Fruit fly (Drosophila melanogaster) whole organism, pupa: ENCODE data around the gene Sos.

Experiments
- CG10348 ChIP-seq: fragments of 200-800 bp; sonication (Bioruptor generic); IDR thresholded peaks from 2 replicates; pipeline ENCODE4 v1.3.6; 2022; ENCODE audit warnings: missing biosample characterization, missing genetic modification characterization
- CG12605 ChIP-seq: fragments of 200-800 bp; sonication (Bioruptor generic); IDR thresholded peaks from 2 replicates; pipeline ENCODE4 v1.3.6; 2022; ENCODE audit warnings: missing biosample characterization, missing genetic modification characterization
- CG13204 ChIP-seq: fragments of 200-800 bp; sonication (Bioruptor generic); optimal IDR thresholded peaks from 2 replicates; lab custom pipeline; 2018; ENCODE audit warnings: missing biosample characterization, mild to moderate bottlenecking, missing genetic modification characterization, moderate library complexity
- CG14655 ChIP-seq: fragments of 200-800 bp; sonication (Bioruptor generic); optimal IDR thresholded peaks from 3 replicates; lab custom pipeline; 2017; ENCODE audit warnings: mild to moderate bottlenecking, missing biosample characterization, missing genetic modification reagents, missing genetic modification characterization
- CG15710 ChIP-seq: fragments of 200-800 bp; sonication (Bioruptor generic); optimal IDR thresholded peaks from 2 replicates; lab custom pipeline; 2018; ENCODE audit warnings: missing biosample characterization, mild to moderate bottlenecking, missing genetic modification characterization, moderate library complexity
- CG17806 ChIP-seq: fragments of 200-800 bp; sonication (Bioruptor generic); optimal IDR thresholded peaks from 2 replicates; lab custom pipeline; 2018; ENCODE audit warnings: missing biosample characterization, mild to moderate bottlenecking, missing genetic modification characterization, moderate library complexity
- CG32121 ChIP-seq: fragments of 200-800 bp; sonication (Bioruptor generic); IDR thresholded peaks from 2 replicates; pipeline ENCODE4 v1.3.6; 2022; ENCODE audit warnings: missing biosample characterization, missing genetic modification characterization
- CG34367 ChIP-seq: fragments of 200-800 bp; sonication (Bioruptor generic); optimal IDR thresholded peaks from 2 replicates; lab custom pipeline; 2018; ENCODE audit warnings: missing biosample characterization, mild to moderate bottlenecking, missing genetic modification characterization
- CG4496 ChIP-seq: fragments of 200-800 bp; sonication (Bioruptor generic); IDR thresholded peaks from 3 replicates; pipeline ENCODE4 v1.3.6; 2022; ENCODE audit warnings: missing biosample characterization, missing genetic modification characterization
- CG8159 ChIP-seq: fragments of 200-800 bp; sonication (Bioruptor generic); optimal IDR thresholded peaks from 3 replicates; lab custom pipeline; 2018; ENCODE audit warnings: missing biosample characterization, mild to moderate bottlenecking, missing genetic modification characterization, moderate library complexity
- CG8301 ChIP-seq: fragments of 200-800 bp; sonication (Bioruptor generic); optimal IDR thresholded peaks from 2 replicates; lab custom pipeline; 2018; ENCODE audit warnings: missing biosample characterization, mild to moderate bottlenecking, missing genetic modification characterization
- CG9948 ChIP-seq: fragments of 200-800 bp; sonication (Bioruptor generic); optimal IDR thresholded peaks from 2 replicates; lab custom pipeline; 2018; ENCODE audit warnings: missing biosample characterization, mild to moderate bottlenecking, missing genetic modification characterization, moderate library complexity
- D1 ChIP-seq: fragments of 200-800 bp; sonication (Bioruptor generic); optimal IDR thresholded peaks from 2 replicates; lab custom pipeline; 2018; ENCODE audit warnings: missing biosample characterization, mild to moderate bottlenecking, missing genetic modification characterization, moderate library complexity
- EcR ChIP-seq: fragments of 200-800 bp; sonication (Bioruptor generic); optimal IDR thresholded peaks from 3 replicates; lab custom pipeline; 2019; ENCODE audit warnings: missing biosample characterization, missing genetic modification characterization, mild to moderate bottlenecking, moderate library complexity, missing genetic modification reagents
- Ets98B ChIP-seq: fragments of 200-800 bp; sonication (Bioruptor generic); IDR thresholded peaks from 2 replicates; pipeline ENCODE4 v1.3.6; 2022; ENCODE audit warnings: missing biosample characterization, missing genetic modification characterization
- Pif1A ChIP-seq: fragments of 200-800 bp; sonication (Bioruptor generic); optimal IDR thresholded peaks from 3 replicates; lab custom pipeline; 2016; ENCODE audit warnings: missing biosample characterization, missing genetic modification characterization
- Pif1B ChIP-seq: fragments of 200-800 bp; sonication (Bioruptor generic); optimal IDR thresholded peaks from 3 replicates; lab custom pipeline; 2016; ENCODE audit warnings: missing biosample characterization, missing genetic modification characterization
- Snoo ChIP-seq: fragments of 200-800 bp; sonication (Bioruptor generic); optimal IDR thresholded peaks from 3 replicates; lab custom pipeline; 2017; ENCODE audit warnings: missing biosample characterization, mild to moderate bottlenecking, missing genetic modification characterization, inconsistent platforms
- fd96Ca ChIP-seq: fragments of 200-800 bp; sonication (Bioruptor generic); IDR thresholded peaks from 3 replicates; pipeline ENCODE4 v1.3.6; 2022; ENCODE audit warnings: missing biosample characterization, missing genetic modification characterization
- gl ChIP-seq: fragments of 200-800 bp; sonication (Bioruptor generic); optimal IDR thresholded peaks from 2 replicates; lab custom pipeline; 2018; ENCODE audit warnings: missing biosample characterization, mild to moderate bottlenecking, missing genetic modification characterization
- rn ChIP-seq: fragments of 200-800 bp; sonication (Bioruptor generic); IDR thresholded peaks from 2 replicates; pipeline ENCODE4 v1.3.6; 2022; ENCODE audit warnings: missing biosample characterization, missing genetic modification characterization

Gene Sos

DNA sequence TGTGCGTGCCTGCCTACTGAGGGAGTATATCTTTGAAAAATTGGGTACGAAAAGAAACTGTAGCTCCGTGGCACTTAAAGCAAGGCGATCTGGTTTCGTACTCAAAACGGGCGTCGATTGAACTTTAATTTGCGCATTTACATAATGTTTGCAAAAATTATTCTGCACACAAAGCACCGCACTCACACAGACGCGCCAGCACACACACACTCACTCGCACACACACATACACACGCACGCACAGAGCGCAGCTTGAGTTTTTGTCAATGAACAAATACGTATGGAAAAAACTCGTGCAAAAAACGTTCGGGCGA is 33.9 kb upstream of the Sos start:
- TF ChIP-seq fd96Ca (GFP tag; lab: Robert Waterston, UW) (0 out of 3 replicates have a peak, but pooled peaks have one; percentile 27), CG17806 (tag; lab: Kevin White, UChicago) (no peak), CG12605 (GFP tag; lab: Robert Waterston, UW) (peak; percentile 54; the same call in 1 of the 2 replicates), EcR (GFP tag; lab: Kevin White, UChicago) (peak; percentile 38), CG9948 (no peak), Ets98B (peak; percentile 52)
- TF ChIP-seq, all 21 proteins: peak for 4

DNA sequence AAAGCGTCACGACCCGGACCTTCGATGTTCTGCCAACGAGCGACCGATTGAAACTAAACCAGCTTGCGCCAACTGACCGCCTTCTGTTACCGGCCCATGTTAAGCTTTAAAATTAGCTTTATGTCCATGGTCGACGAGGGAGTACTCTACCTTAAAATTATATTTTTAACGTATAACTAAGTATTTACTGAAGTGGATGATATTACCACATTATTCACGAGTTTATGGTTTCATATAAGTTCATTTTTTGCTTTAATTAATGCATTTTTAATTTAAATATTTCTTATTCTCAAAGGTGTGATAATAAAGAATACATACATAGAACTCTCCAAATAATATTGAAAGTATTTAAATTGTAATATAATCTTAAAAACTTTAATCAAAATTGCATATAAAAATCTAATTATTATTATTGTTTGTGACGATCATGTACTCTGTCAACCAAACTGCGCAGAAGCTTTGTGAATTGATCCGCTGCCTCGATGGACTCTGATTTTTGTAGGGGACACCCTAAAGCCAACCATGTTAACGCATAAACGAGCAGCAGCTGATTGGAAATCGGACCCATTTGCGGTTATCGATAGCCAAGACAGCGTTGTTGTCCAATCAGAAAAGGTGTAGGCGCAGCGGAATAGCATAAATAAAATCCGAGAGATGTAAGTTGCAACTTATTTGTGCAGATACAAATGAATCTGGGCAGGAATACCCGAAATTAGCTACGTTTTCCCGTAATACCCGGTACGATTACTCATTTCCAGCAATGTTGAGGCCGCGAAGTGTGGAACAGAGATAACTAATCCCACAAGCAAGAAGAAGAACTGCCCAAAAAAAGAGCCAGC is 33.3 kb upstream of the Sos start, which contains the start of the genes CG9008 and p38b:
Gene CG9008, minus strand, starts transcription at position 57 of the 839 bp plus-strand sequence.
Gene p38b, plus strand, starts transcription at position 581 of the 839 bp plus-strand sequence.
- TF ChIP-seq CG9948 = peak; percentile 84
- no peak for TF ChIP-seq gl (tag; lab: Kevin White, UChicago)
- TF ChIP-seq fd96Ca (GFP tag; lab: Robert Waterston, UW) = peak; percentile 49; the same call in 1 of the 3 replicates
- peak; percentile 81 for TF ChIP-seq CG8301
- TF ChIP-seq Snoo (tag; lab: Kevin White, UChicago) = peak; percentile 85
- peak; percentile 52 for TF ChIP-seq CG32121
- no peak for TF ChIP-seq CG10348 (GFP tag; lab: Robert Waterston, UW)
- TF ChIP-seq CG12605 (GFP tag; lab: Robert Waterston, UW) = no peak; the same call in none of the 2 replicates
- TF ChIP-seq D1 (tag; lab: Kevin White, UChicago) = no peak
- peak; percentile 71 for TF ChIP-seq Pif1B (GFP tag; lab: Kevin White, UChicago)
- TF ChIP-seq CG8159 (tag; lab: Kevin White, UChicago) = peak; percentile 92
- no peak for TF ChIP-seq CG13204 (GFP tag; lab: Kevin White, UChicago)
- TF ChIP-seq CG14655 (GFP tag; lab: Kevin White, UChicago) = no peak
- TF ChIP-seq rn (GFP tag; lab: Robert Waterston, UW) = peak; percentile 68
- TF ChIP-seq CG17806 (tag; lab: Kevin White, UChicago) = peak; percentile 79
- TF ChIP-seq CG15710 = peak; percentile 87
- peak; percentile 49; the same call in 1 of the 3 replicates for TF ChIP-seq CG4496 (GFP tag; lab: Robert Waterston, UW)
- TF ChIP-seq Pif1A (GFP tag; lab: Kevin White, UChicago) = no peak
- TF ChIP-seq Ets98B = peak; percentile 31
- peak; percentile 75 for TF ChIP-seq CG34367 (tag; lab: Kevin White, UChicago)
- no peak for TF ChIP-seq EcR (GFP tag; lab: Kevin White, UChicago)

DNA sequence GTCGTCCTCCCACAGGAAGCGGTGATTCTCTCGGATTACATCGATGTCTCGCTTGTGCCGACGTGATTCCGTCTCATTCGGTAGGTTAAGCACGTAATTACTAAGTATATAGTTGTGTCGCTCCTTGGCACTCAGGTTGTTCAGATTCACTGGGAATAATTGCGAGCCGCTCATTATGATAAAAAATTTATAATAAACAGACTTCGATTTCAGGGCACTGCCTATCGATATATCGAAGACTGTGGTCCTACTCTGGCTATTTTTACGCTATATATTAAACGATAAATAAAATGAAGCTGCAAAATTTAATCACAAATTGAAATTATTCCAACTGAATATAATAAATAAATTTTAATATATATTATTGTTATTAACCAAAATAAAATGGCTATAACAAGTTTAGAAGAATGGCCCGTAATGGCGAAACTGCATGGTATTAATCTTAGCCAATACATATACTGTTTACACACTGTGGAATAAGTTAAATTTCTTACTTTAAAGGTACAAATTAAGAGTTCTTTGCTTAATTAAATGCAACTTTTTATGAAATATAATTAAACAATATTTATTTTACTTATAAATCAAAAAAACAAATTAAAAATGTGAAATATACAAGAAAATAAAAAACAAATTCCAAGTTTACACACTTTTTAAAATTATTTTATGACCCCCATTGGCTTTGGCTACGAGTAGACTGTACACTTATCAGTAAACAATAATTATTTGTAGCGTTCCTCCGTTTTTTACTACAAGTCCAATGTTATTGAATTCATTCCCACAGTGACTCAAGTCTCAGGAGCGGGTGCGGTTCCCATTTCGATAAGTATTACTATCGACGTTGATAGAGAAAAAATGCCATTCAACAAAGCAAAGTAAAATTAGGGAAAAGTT is 30.1 kb upstream of the Sos start, which contains the start of gene Eato:
Gene Eato, plus strand, starts transcription at position 821 of the 891 bp plus-strand sequence.
- peak; percentile 22 for TF ChIP-seq Snoo (tag; lab: Kevin White, UChicago)
- peak; percentile 0 for TF ChIP-seq CG15710
- no peak for TF ChIP-seq CG9948
- no peak for TF ChIP-seq gl (tag; lab: Kevin White, UChicago)

DNA sequence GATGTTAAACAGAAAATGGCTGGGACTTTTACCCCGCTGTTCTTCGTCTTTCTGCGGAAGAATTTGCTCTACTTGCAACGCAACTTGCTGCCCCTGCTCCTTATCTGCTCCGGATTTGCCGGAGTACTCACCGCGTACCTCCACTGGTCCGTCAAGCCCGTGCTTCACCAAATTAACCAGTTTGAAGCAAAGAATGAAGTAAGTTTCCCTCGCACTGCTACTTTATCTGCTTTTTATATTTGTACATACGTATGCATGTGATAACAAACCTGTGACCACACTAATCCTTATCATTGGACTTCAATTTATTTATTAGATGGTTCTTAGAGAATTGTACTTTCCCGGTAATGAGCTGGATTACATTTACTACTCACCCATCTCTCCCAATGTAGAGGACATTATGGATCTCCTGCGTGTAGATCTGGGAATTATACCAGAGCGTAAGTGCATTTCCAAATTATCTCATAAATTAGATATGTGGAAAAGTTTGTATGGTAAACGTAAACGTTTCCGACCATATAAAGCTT is 29.4 kb upstream of the Sos start, which contains the start of gene CG16890:
Gene CG16890, minus strand, starts transcription at position 184 of the 527 bp plus-strand sequence.
- no peak for TF ChIP-seq CG8301
- TF ChIP-seq CG12605 (GFP tag; lab: Robert Waterston, UW) = no peak
- TF ChIP-seq fd96Ca (GFP tag; lab: Robert Waterston, UW) = no peak
- no peak for TF ChIP-seq Snoo (tag; lab: Kevin White, UChicago)
- TF ChIP-seq EcR (GFP tag; lab: Kevin White, UChicago) = no peak
- TF ChIP-seq Ets98B = no peak
- TF ChIP-seq CG34367 (tag; lab: Kevin White, UChicago) = no peak

DNA sequence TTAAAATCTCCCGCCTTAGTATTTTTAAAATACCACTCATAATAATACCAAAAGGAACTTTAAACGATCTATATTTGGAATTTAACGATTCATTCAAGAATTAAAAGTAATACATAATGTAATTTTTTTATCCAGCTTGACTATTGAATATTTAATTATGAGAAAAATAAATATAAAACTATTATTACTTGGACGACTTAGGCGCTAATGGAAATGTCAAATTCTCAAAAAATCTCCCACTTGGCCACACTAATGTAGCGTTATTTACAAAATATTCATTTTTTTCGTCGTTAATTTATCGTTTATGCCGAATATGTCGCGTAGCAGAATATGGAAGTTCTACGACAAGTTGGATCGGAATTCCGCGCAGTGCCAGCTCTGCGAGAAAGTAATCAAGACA is 22.9 kb upstream of the Sos start, which contains the start of gene CG16863:
Gene CG16863, plus strand, starts transcription at position 245 of the 400 bp plus-strand sequence.
- TF ChIP-seq CG13204 (GFP tag; lab: Kevin White, UChicago) (no peak), CG8159 (tag; lab: Kevin White, UChicago) (no peak), CG34367 (tag; lab: Kevin White, UChicago) (no peak), Pif1A (GFP tag; lab: Kevin White, UChicago) (no peak), CG10348 (GFP tag; lab: Robert Waterston, UW) (no peak)

DNA sequence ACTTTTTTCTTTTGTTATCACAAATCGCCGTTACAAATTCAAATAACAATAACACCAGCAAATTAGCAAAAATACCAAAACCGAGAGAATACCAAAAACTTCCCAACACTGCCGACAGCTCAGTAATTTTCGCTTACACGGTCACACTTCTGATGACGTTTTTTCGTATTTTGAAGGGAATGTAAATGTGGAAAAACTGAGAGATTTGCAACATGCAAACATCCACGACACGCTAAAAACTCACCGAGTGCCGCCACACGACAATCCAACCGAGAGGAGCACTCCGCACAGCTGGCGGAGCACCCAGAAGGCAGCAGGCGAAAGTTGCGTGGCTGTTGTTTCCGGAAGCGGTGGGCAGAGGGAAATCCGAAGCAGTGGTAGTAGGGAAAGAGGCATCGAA is 20.2 kb upstream of the Sos start, which contains the start of gene Sec71:
Gene Sec71, plus strand, starts transcription at position 117 of the 400 bp plus-strand sequence.
- no peak for TF ChIP-seq gl (tag; lab: Kevin White, UChicago)
- no peak for TF ChIP-seq CG32121
- no peak for TF ChIP-seq CG34367 (tag; lab: Kevin White, UChicago)
- TF ChIP-seq CG17806 (tag; lab: Kevin White, UChicago) = no peak
- TF ChIP-seq CG4496 (GFP tag; lab: Robert Waterston, UW) = no peak; the same call in 2 of the 3 replicates
- no peak for TF ChIP-seq CG8159 (tag; lab: Kevin White, UChicago)
- TF ChIP-seq rn (GFP tag; lab: Robert Waterston, UW) = no peak
- no peak for TF ChIP-seq CG15710
- no peak for TF ChIP-seq CG10348 (GFP tag; lab: Robert Waterston, UW)
- no peak for TF ChIP-seq Pif1A (GFP tag; lab: Kevin White, UChicago)
- TF ChIP-seq Ets98B = no peak
- no peak for TF ChIP-seq Snoo (tag; lab: Kevin White, UChicago)
- TF ChIP-seq, all 21 proteins: peak for 0
